Fruit fly (Drosophila melanogaster) whole organism, embryonic: ENCODE measurements around the gene CG13601.
A peak's percentile ranks its signal among the peaks of the same experiment; 100 is the strongest.

Source experiments
- BEAF-32 ChIP-seq: fragments of 200-800 bp; sonication (Bioruptor generic); optimal IDR thresholded peaks from 3 replicates; lab custom pipeline; 2017; ENCODE audit warnings: missing biosample characterization, missing genetic modification characterization, mild to moderate bottlenecking, moderate library complexity, missing genetic modification reagents
- CG1024 ChIP-seq: fragments of 200-800 bp; sonication (Bioruptor generic); IDR thresholded peaks from 2 replicates; pipeline ENCODE4 v1.3.6; 2022; ENCODE audit warnings: missing biosample characterization, missing genetic modification characterization
- CG10431 ChIP-seq: fragments of 200-800 bp; sonication (Bioruptor generic); optimal IDR thresholded peaks from 3 replicates; lab custom pipeline; 2018; ENCODE audit warnings: missing biosample characterization, mild to moderate bottlenecking, missing genetic modification characterization
- CG12219 ChIP-seq: fragments of 200-800 bp; sonication (Bioruptor generic); optimal IDR thresholded peaks from 3 replicates; lab custom pipeline; 2018; ENCODE audit warnings: missing biosample characterization, mild to moderate bottlenecking, missing genetic modification characterization
- CG12236 ChIP-seq: fragments of 200-800 bp; sonication (Bioruptor generic); optimal IDR thresholded peaks from 2 replicates; lab custom pipeline; 2016; ENCODE audit warnings: missing biosample characterization, missing genetic modification characterization
- CG13287 ChIP-seq: fragments of 200-800 bp; sonication (Bioruptor generic); IDR thresholded peaks from 2 replicates; pipeline ENCODE4 v1.3.6; 2022; ENCODE audit warnings: missing biosample characterization, missing genetic modification characterization; ENCODE audit not compliant: partially characterized antibody
- CG14050 ChIP-seq: fragments of 200-800 bp; sonication (Bioruptor generic); IDR thresholded peaks from 3 replicates; pipeline ENCODE4 v1.3.6; 2022; ENCODE audit warnings: missing biosample characterization, missing genetic modification characterization
- CG18619 ChIP-seq: fragments of 200-800 bp; sonication (Bioruptor generic); optimal IDR thresholded peaks from 3 replicates; lab custom pipeline; 2017; ENCODE audit warnings: missing biosample characterization, mild to moderate bottlenecking, missing genetic modification characterization
- CG2120 ChIP-seq: fragments of 200-800 bp; sonication (Bioruptor generic); optimal IDR thresholded peaks from 3 replicates; lab custom pipeline; 2016; ENCODE audit warnings: missing biosample characterization, missing genetic modification characterization
- CG31441 ChIP-seq: fragments of 200-800 bp; sonication (Bioruptor generic); IDR thresholded peaks from 2 replicates; pipeline ENCODE4 v1.3.6; 2022; ENCODE audit warnings: missing biosample characterization, missing genetic modification characterization
- CG42726 ChIP-seq: fragments of 200-800 bp; sonication (Bioruptor generic); IDR thresholded peaks from 2 replicates; pipeline ENCODE4 v1.3.6; 2022; ENCODE audit warnings: missing biosample characterization, missing genetic modification characterization; ENCODE audit not compliant: partially characterized antibody
- CG4360 ChIP-seq: fragments of 200-800 bp; sonication (Bioruptor generic); IDR thresholded peaks from 2 replicates; pipeline ENCODE4 v1.3.6; 2022; ENCODE audit warnings: missing biosample characterization, missing genetic modification characterization
- CG6689 ChIP-seq: fragments of 200-800 bp; sonication (Bioruptor generic); IDR thresholded peaks from 2 replicates; pipeline ENCODE4 v1.3.6; 2022; ENCODE audit warnings: missing biosample characterization, missing genetic modification characterization
- CG7372 ChIP-seq: fragments of 200-800 bp; sonication (Bioruptor generic); IDR thresholded peaks from 2 replicates; pipeline ENCODE4 v1.3.6; 2022; ENCODE audit warnings: missing biosample characterization, missing genetic modification characterization
- CG7786 ChIP-seq: fragments of 200-800 bp; sonication (Bioruptor generic); optimal IDR thresholded peaks from 2 replicates; lab custom pipeline; 2016; ENCODE audit warnings: missing biosample characterization, missing genetic modification characterization
- CG8944 ChIP-seq: fragments of 200-800 bp; sonication (Bioruptor generic); optimal IDR thresholded peaks from 3 replicates; lab custom pipeline; 2016; ENCODE audit warnings: missing biosample characterization, missing genetic modification characterization
- Camta ChIP-seq: fragments of 200-800 bp; sonication (Bioruptor generic); optimal IDR thresholded peaks from 2 replicates; lab custom pipeline; 2016; ENCODE audit warnings: missing biosample characterization, missing genetic modification characterization
- Chrac-16 ChIP-seq: fragments of 200-800 bp; sonication (Bioruptor generic); optimal IDR thresholded peaks from 3 replicates; lab custom pipeline; 2016; ENCODE audit warnings: missing biosample characterization, missing genetic modification characterization
- Dad ChIP-seq: fragments of 200-800 bp; sonication (Bioruptor generic); optimal IDR thresholded peaks from 3 replicates; lab custom pipeline; 2016; ENCODE audit warnings: missing biosample characterization, missing genetic modification characterization
- Dfd ChIP-seq, 2 experiments: fragments of >200 bp; optimal IDR thresholded peaks; 2 replicates each; lab custom pipeline; 2017; ENCODE audit warnings: missing biosample characterization in 2 of 2, missing genetic modification characterization in 2 of 2
- Elba2 ChIP-seq: fragments of 200-800 bp; sonication (Bioruptor generic); optimal IDR thresholded peaks from 3 replicates; lab custom pipeline; 2016; ENCODE audit warnings: missing biosample characterization, missing genetic modification characterization
- Fer3 ChIP-seq: fragments of 200-800 bp; sonication (Bioruptor generic); optimal IDR thresholded peaks from 2 replicates; lab custom pipeline; 2018; ENCODE audit warnings: missing biosample characterization, mild to moderate bottlenecking, missing genetic modification characterization, moderate library complexity
- Gug ChIP-seq: fragments of 200-800 bp; sonication (Bioruptor generic); IDR thresholded peaks from 4 replicates; pipeline ENCODE4 v1.3.6; 2022; ENCODE audit warnings: missing biosample characterization, missing genetic modification characterization
- HLH3B ChIP-seq: fragments of 200-800 bp; sonication (Bioruptor generic); IDR thresholded peaks from 2 replicates; pipeline ENCODE4 v1.3.6; 2022; ENCODE audit warnings: missing biosample characterization, missing genetic modification characterization
- Hr51 ChIP-seq, 2 experiments: fragments of 200-800 bp; sonication (Bioruptor generic); optimal IDR thresholded peaks; 2 replicates in 1 of 2; 3 replicates in 1 of 2; lab custom pipeline; 2016 to 2018; ENCODE audit warnings: missing biosample characterization in 2 of 2, missing genetic modification characterization in 2 of 2, mild to moderate bottlenecking in 1 of 2, moderate library complexity in 1 of 2
- Lpt ChIP-seq: fragments of >200 bp; optimal IDR thresholded peaks from 2 replicates; lab custom pipeline; 2018; ENCODE audit warnings: missing biosample characterization, missing genetic modification characterization
- MTF-1 ChIP-seq: fragments of 200-800 bp; sonication (Bioruptor generic); optimal IDR thresholded peaks from 2 replicates; lab custom pipeline; 2018; ENCODE audit warnings: missing biosample characterization, mild to moderate bottlenecking, missing genetic modification characterization, borderline replicate concordance
- Mrtf ChIP-seq: fragments of 200-800 bp; sonication (Bioruptor generic); IDR thresholded peaks from 3 replicates; pipeline ENCODE4 v1.3.6; 2022; ENCODE audit warnings: missing biosample characterization, missing genetic modification characterization
- NC2β ChIP-seq: fragments of 200-800 bp; sonication (Bioruptor generic); optimal IDR thresholded peaks from 2 replicates; lab custom pipeline; 2016; ENCODE audit warnings: missing biosample characterization, missing genetic modification characterization
- NFAT ChIP-seq: fragments of 200-800 bp; sonication (Bioruptor generic); IDR thresholded peaks from 2 replicates; pipeline ENCODE4 v1.3.6; 2022; ENCODE audit warnings: missing biosample characterization, missing genetic modification characterization
- NK7.1 ChIP-seq: fragments of 200-800 bp; sonication (Bioruptor generic); optimal IDR thresholded peaks from 3 replicates; lab custom pipeline; 2016; ENCODE audit warnings: missing biosample characterization, missing genetic modification characterization
- Taf1 ChIP-seq: fragments of 200-800 bp; sonication (Bioruptor generic); IDR thresholded peaks from 2 replicates; pipeline ENCODE4 v1.3.6; 2022; ENCODE audit warnings: missing biosample characterization, missing genetic modification characterization
- Usf ChIP-seq: fragments of 200-800 bp; sonication (Bioruptor generic); optimal IDR thresholded peaks from 2 replicates; lab custom pipeline; 2017; ENCODE audit warnings: missing genotype, missing biosample characterization, missing genetic modification characterization
- Vsx1 ChIP-seq: fragments of 200-800 bp; sonication (Bioruptor generic); optimal IDR thresholded peaks from 2 replicates; lab custom pipeline; 2017; ENCODE audit warnings: missing biosample characterization, mild to moderate bottlenecking, missing genetic modification characterization, missing genetic modification reagents
- crol ChIP-seq: fragments of 200-800 bp; sonication (Bioruptor generic); IDR thresholded peaks from 2 replicates; pipeline ENCODE4 v1.3.6; 2022; ENCODE audit warnings: missing biosample characterization, missing genetic modification characterization
- dan ChIP-seq: fragments of 200-800 bp; sonication (Bioruptor generic); IDR thresholded peaks from 2 replicates; pipeline ENCODE4 v1.3.6; 2022; ENCODE audit warnings: missing biosample characterization, missing genetic modification characterization
- ftz-f1 ChIP-seq: fragments of 200-800 bp; sonication (Bioruptor generic); optimal IDR thresholded peaks from 2 replicates; lab custom pipeline; 2016; ENCODE audit warnings: missing biosample characterization, missing genetic modification characterization
- grn ChIP-seq: fragments of 200-800 bp; sonication (Bioruptor generic); optimal IDR thresholded peaks from 3 replicates; lab custom pipeline; 2017; ENCODE audit warnings: missing biosample characterization, missing genetic modification characterization
- hb ChIP-seq: fragments of 200-800 bp; sonication (Bioruptor generic); IDR thresholded peaks from 3 replicates; pipeline ENCODE4 v1.3.6; 2022; ENCODE audit warnings: missing biosample characterization, missing genetic modification characterization; ENCODE audit not compliant: partially characterized antibody
- ind ChIP-seq: fragments of 200-800 bp; sonication (Bioruptor generic); optimal IDR thresholded peaks from 3 replicates; lab custom pipeline; 2016; ENCODE audit warnings: missing biosample characterization, missing genetic modification characterization
- mam ChIP-seq: fragments of 200-800 bp; sonication (Bioruptor generic); optimal IDR thresholded peaks from 3 replicates; lab custom pipeline; 2016; ENCODE audit warnings: missing biosample characterization, missing genetic modification characterization
- pb ChIP-seq: fragments of 200-800 bp; sonication (Bioruptor generic); optimal IDR thresholded peaks from 3 replicates; lab custom pipeline; 2016; ENCODE audit warnings: missing biosample characterization, missing genetic modification characterization
- pzg ChIP-seq: fragments of 200-800 bp; sonication (Bioruptor generic); optimal IDR thresholded peaks from 3 replicates; lab custom pipeline; 2018; ENCODE audit warnings: missing biosample characterization, mild to moderate bottlenecking, missing genetic modification characterization, moderate library complexity
- rib ChIP-seq: fragments of 200-800 bp; sonication (Bioruptor generic); IDR thresholded peaks from 2 replicates; pipeline ENCODE4 v1.3.6; 2022; ENCODE audit warnings: missing biosample characterization, missing genetic modification characterization
- sens-2 ChIP-seq: fragments of 200-800 bp; sonication (Bioruptor generic); IDR thresholded peaks from 2 replicates; pipeline ENCODE4 v1.3.6; 2022; ENCODE audit warnings: missing biosample characterization, missing genetic modification characterization
- shn ChIP-seq: fragments of 200-800 bp; sonication (Bioruptor generic); optimal IDR thresholded peaks from 3 replicates; lab custom pipeline; 2016; ENCODE audit warnings: missing biosample characterization, missing genetic modification characterization
- slbo ChIP-seq: fragments of 200-800 bp; sonication (Bioruptor generic); IDR thresholded peaks from 2 replicates; pipeline ENCODE4 v1.3.6; 2022; ENCODE audit warnings: missing biosample characterization, missing genetic modification characterization
- slou ChIP-seq: fragments of 200-800 bp; sonication (Bioruptor generic); optimal IDR thresholded peaks from 3 replicates; lab custom pipeline; 2016; ENCODE audit warnings: missing biosample characterization, missing genetic modification characterization
- zf30C ChIP-seq: fragments of 200-800 bp; sonication (Bioruptor generic); optimal IDR thresholded peaks from 3 replicates; lab custom pipeline; 2018; ENCODE audit warnings: missing biosample characterization, mild to moderate bottlenecking, missing genetic modification characterization

CG13601 gene

DNA sequence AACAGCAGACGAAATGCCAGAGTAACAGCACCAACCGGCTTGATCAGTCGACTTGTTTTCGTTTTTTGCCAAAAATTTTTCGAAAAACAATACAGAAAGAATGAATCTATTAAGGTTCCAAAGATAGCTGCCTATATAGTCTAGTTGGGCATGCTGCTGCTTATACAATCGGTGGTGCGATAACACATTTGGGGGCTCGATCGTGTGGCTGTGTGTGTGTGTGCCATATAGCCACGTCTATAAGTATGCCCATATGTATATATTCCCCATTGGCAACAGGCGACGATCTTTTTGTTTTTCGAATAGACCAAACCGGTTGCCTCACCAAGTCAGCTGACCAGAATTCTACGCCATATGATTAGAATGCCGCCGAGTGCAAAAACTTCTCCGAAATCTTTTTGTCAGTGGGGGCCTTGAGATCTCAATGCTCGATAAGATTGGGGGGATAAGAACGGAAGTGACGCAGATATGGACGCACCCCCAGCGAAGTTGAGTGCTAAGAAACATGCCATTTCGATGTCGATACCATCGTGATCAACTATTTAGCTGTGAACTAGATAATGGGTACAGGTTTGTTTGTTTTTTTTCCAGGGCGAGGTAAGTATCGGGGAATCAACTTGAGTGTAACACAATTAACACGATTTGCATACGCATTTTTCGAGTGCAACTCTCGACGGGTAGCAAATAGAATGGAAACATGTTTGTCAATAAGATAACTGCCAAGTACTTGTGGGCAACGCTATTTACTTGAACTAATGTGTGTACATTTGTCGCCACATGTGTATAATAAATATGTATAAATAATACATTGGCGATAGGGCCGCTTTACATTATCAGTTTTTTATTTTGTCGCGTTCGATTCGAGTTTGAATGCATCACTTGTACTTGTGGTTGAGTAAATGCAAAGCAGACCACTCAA lies 12.7 kb upstream of the CG13601 start (continued):
- no peak for TF ChIP-seq dan (GFP tag; lab: Robert Waterston, UW)
- TF ChIP-seq Dad (GFP tag; lab: Kevin White, UChicago): no peak
- TF ChIP-seq CG2120 (GFP tag; lab: Kevin White, UChicago): peak; percentile 54
- TF ChIP-seq sens-2 (GFP tag; lab: Robert Waterston, UW): no peak
- TF ChIP-seq grn (GFP tag; lab: Kevin White, UChicago): peak; percentile 92
- no peak for TF ChIP-seq ind (GFP tag; lab: Kevin White, UChicago)
- no peak for TF ChIP-seq shn
- peak; percentile 81 for TF ChIP-seq NC2β (GFP tag; lab: Kevin White, UChicago)
- TF ChIP-seq slou: peak; percentile 82
- no peak for TF ChIP-seq Dfd (GFP tag; optimal IDR thresholded peaks at IDR 0.05; lab: Kevin White, UChicago)
- TF ChIP-seq CG4360 (GFP tag; lab: Robert Waterston, UW): peak; percentile 77
- TF ChIP-seq hb: no peak
- TF ChIP-seq crol (GFP tag; lab: Robert Waterston, UW): no peak
- peak; percentile 24 for TF ChIP-seq CG7786 (GFP tag; lab: Kevin White, UChicago)
- no peak for TF ChIP-seq pzg (GFP tag; lab: Kevin White, UChicago)
- peak; percentile 64 for TF ChIP-seq CG6689 (GFP tag; lab: Robert Waterston, UW)
- TF ChIP-seq NFAT (GFP tag; lab: Robert Waterston, UW): peak; percentile 51
- TF ChIP-seq CG8944: peak; percentile 19
- TF ChIP-seq CG12236 (GFP tag; lab: Kevin White, UChicago): peak; percentile 83
- no peak for TF ChIP-seq CG42726 (GFP tag; lab: Robert Waterston, UW)
- no peak for TF ChIP-seq Lpt (GFP tag; lab: Kevin White, UChicago)
- peak; percentile 83; the same call in 1 of the 2 replicates for TF ChIP-seq CG1024 (GFP tag; lab: Robert Waterston, UW)
- TF ChIP-seq CG13287 (GFP tag; lab: Robert Waterston, UW): no peak
- no peak; the same call in 1 of the 2 replicates for TF ChIP-seq Taf1 (GFP tag; lab: Robert Waterston, UW)
- peak; percentile 81 for TF ChIP-seq CG12219
- TF ChIP-seq Camta (GFP tag; lab: Kevin White, UChicago): peak; percentile 70
- peak; percentile 39 to 40 for TF ChIP-seq Hr51 (GFP tag; optimal IDR thresholded peaks at IDR 0.05; lab: Kevin White, UChicago)
- peak; percentile 90 for TF ChIP-seq CG10431 (GFP tag; lab: Kevin White, UChicago)
- TF ChIP-seq CG7372: peak; percentile 38; the same call in 1 of the 2 replicates
- TF ChIP-seq Usf (GFP tag; lab: Kevin White, UChicago): no peak
- peak; percentile 43; the same call in 1 of the 3 replicates for TF ChIP-seq Mrtf (GFP tag; lab: Robert Waterston, UW)
- TF ChIP-seq mam: peak; percentile 29
- peak; percentile 78; the same call in 1 of the 2 replicates for TF ChIP-seq HLH3B (GFP tag; lab: Robert Waterston, UW)
- peak; percentile 75 for TF ChIP-seq Fer3 (tag; lab: Kevin White, UChicago)
- peak; percentile 56 for TF ChIP-seq NK7.1 (GFP tag; lab: Kevin White, UChicago)
- no peak for TF ChIP-seq Elba2 (GFP tag; lab: Kevin White, UChicago)
- no peak for TF ChIP-seq Gug (GFP tag; lab: Robert Waterston, UW)
- TF ChIP-seq rib (GFP tag; lab: Robert Waterston, UW): peak; percentile 71
- peak; percentile 56 for TF ChIP-seq slbo
- TF ChIP-seq CG31441 (GFP tag; lab: Robert Waterston, UW): peak; percentile 78
- peak; percentile 88 for TF ChIP-seq CG18619 (GFP tag; lab: Kevin White, UChicago)
- TF ChIP-seq Vsx1 (GFP tag; lab: Kevin White, UChicago): peak; percentile 95
- TF ChIP-seq CG14050: peak; percentile 72; the same call in 2 of the 3 replicates
- no peak for TF ChIP-seq pb
- no peak for TF ChIP-seq BEAF-32
- peak; percentile 93 for TF ChIP-seq MTF-1
- TF ChIP-seq Chrac-16: peak; percentile 20
- peak; percentile 70 for TF ChIP-seq ftz-f1 (GFP tag; lab: Kevin White, UChicago)
- peak; percentile 10 for TF ChIP-seq zf30C (GFP tag; lab: Kevin White, UChicago)
